Fruit fly (Drosophila melanogaster): ENCODE measurements around the gene Myo61F.

Gene Myo61F

DNA sequence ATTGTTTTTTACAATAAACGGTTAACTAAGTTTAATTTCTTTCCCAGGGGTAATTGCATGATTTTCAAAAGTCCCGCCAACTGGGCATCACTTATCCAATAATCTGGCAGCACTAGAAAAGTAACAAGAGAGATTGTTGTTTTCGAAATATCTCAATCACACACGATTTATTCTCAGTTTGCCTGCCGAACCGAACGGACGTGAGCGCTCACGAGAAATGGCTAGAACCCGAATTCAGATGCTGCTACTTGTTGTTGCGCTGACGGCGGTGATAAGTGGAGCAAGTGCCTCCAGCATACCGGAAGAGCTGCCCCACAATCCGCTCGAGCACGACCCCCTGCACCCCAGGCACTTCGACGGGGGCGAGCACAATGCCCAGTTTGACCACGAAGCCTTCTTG lies 19.8 kb upstream of the Myo61F start, which contains the start of gene scf (continued):
- TF ChIP-seq MBD-R2 (GFP tag; IDR thresholded peaks at IDR 0.05) (peak; percentile 27), CG1792 (GFP tag; optimal IDR thresholded peaks at IDR 0.05) (no peak), dmrt11E (tag; optimal IDR thresholded peaks at IDR 0.05) (no peak), lbe (GFP tag; optimal IDR thresholded peaks at IDR 0.05) (no peak), H15 (GFP tag; IDR thresholded peaks at IDR 0.05) (0 out of 3 replicates have a peak, but pooled peaks have one; percentile 33)

DNA sequence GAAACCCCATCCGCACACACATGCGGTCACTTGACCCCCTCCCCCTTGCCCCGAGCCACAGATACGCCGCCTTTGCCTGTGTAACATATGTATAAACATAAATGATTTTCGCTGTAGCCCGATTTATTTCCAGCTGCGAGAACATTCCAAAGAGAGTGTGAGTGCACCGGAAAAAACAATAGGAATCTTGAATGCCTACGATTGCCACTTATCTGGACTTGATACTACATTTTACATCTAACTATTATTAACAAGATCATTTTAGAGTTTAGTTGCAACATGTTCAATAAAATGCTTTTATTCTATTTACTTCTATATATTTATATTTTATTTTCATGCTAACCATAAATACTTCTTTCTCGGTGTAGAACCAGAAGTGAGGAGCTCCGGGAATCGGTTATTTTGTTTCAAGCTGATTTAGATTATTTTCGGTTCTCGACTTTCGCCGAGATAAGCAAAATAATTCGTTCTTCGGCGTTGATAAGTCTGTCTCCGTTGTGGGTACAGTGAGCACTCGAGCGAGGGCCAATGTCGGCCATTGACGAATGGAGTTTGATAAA lies 18.1 kb upstream of the Myo61F start:
- TF ChIP-seq chif (GFP tag; optimal IDR thresholded peaks at IDR 0.05) (peak; percentile 3 to 55), CG2889 (GFP tag; IDR thresholded peaks at IDR 0.05) (peak; percentile 67; the same call in 2 of the 3 replicates), btn (GFP tag; optimal IDR thresholded peaks at IDR 0.05) (no peak), en (GFP tag; optimal IDR thresholded peaks at IDR 0.05) (no peak), corto (GFP tag; optimal IDR thresholded peaks at IDR 0.05) (no peak), CG7357 (GFP tag; IDR thresholded peaks at IDR 0.05) (peak; percentile 66; the same call in 2 of the 3 replicates), NC2β (GFP tag; optimal IDR thresholded peaks at IDR 0.05) (peak; percentile 19), nmo (GFP tag; optimal IDR thresholded peaks at IDR 0.05) (peak; percentile 90), CG33557 (GFP tag; optimal IDR thresholded peaks at IDR 0.05) (peak; percentile 81), Dip2 (GFP tag; IDR thresholded peaks at IDR 0.05) (no peak), tgo (GFP tag; IDR thresholded peaks at IDR 0.05) (peak; percentile 79), ewg (GFP tag; optimal IDR thresholded peaks at IDR 0.05) (peak; percentile 65), CG13624 (GFP tag; optimal IDR thresholded peaks at IDR 0.05) (peak; percentile 26), cwo (GFP tag; optimal IDR thresholded peaks at IDR 0.05) (peak; percentile 61), twi (tag; optimal IDR thresholded peaks at IDR 0.05) (peak; percentile 96), dpn (GFP tag; optimal IDR thresholded peaks at IDR 0.05) (peak; percentile 12 to 81), chinmo (GFP tag; IDR thresholded peaks at IDR 0.05; ENCODE audit: partially characterized antibody) (no peak), CG31441 (GFP tag; IDR thresholded peaks at IDR 0.05) (peak; percentile 97), Myb (GFP tag; optimal IDR thresholded peaks at IDR 0.05) (no peak), CG15514 (GFP tag; optimal IDR thresholded peaks at IDR 0.05) (peak; percentile 43), Bteb2 (GFP tag; optimal IDR thresholded peaks at IDR 0.05) (no peak), CkIIα-i1 (GFP tag; IDR thresholded peaks at IDR 0.05) (no peak), CG7556 (GFP tag; optimal IDR thresholded peaks at IDR 0.05) (peak; percentile 89), Hr78 (GFP tag; optimal IDR thresholded peaks at IDR 0.05) (peak in 1 of 2 experiments; percentile 70), CG10565 (GFP tag; optimal IDR thresholded peaks at IDR 0.05) (no peak), caup (GFP tag; optimal IDR thresholded peaks at IDR 0.05; ENCODE audit: severe bottlenecking) (peak; percentile 77), Hsf (GFP tag; optimal IDR thresholded peaks at IDR 0.05) (peak; percentile 50), Ada2b (GFP tag; IDR thresholded peaks at IDR 0.05) (no peak), CG34376 (GFP tag; optimal IDR thresholded peaks at IDR 0.05) (peak; percentile 81), Sry-δ (GFP tag; optimal IDR thresholded peaks at IDR 0.05) (no peak), zf30C (GFP tag; optimal IDR thresholded peaks at IDR 0.05) (peak; percentile 97), CG16815 (GFP tag; optimal IDR thresholded peaks at IDR 0.05) (peak; percentile 76), CG6813 (GFP tag; optimal IDR thresholded peaks at IDR 0.05) (peak; percentile 79), CG1233 (GFP tag; optimal IDR thresholded peaks at IDR 0.05) (peak; percentile 72), odd (GFP tag; optimal IDR thresholded peaks at IDR 0.05) (peak; percentile 80), CG10321 (GFP tag; IDR thresholded peaks at IDR 0.05) (0 out of 2 replicates have a peak, but pooled peaks have one; percentile 9), Eip74EF (GFP tag; optimal IDR thresholded peaks at IDR 0.05) (peak in 1 of 2 experiments; percentile 83), lmd (GFP tag; IDR thresholded peaks at IDR 0.05) (peak; percentile 83), HHEX (GFP tag; optimal IDR thresholded peaks at IDR 0.05) (peak; percentile 73), CHES-1-like (GFP tag; optimal IDR thresholded peaks at IDR 0.05) (peak; percentile 28), CG10654 (GFP tag; optimal IDR thresholded peaks at IDR 0.05) (peak; percentile 72), ato (GFP tag; IDR thresholded peaks at IDR 0.05; ENCODE audit: partially characterized antibody) (no peak)

Measured in whole organism, embryonic.